Worm (Caenorhabditis elegans) whole organism, late embryonic: ENCODE data around the gene acdh-10.

ENCODE experiments used
- ceh-19 ChIP-seq: fragments of 200-800 bp; sonication (Bioruptor generic); optimal IDR thresholded peaks from 2 replicates; lab custom pipeline; 2018; ENCODE audit warnings: mild to moderate bottlenecking, missing genetic modification characterization, missing compliant biosample characterization
- ceh-2 ChIP-seq: sonication (generic microtip); optimal IDR thresholded peaks from 2 replicates; lab custom pipeline; 2016; ENCODE audit warnings: missing genotype, missing genetic modification characterization, missing compliant biosample characterization
- ceh-45 ChIP-seq: fragments of 200-800 bp; sonication (Bioruptor generic); IDR thresholded peaks from 2 replicates; pipeline ENCODE4 v1.3.6; 2022; ENCODE audit warnings: missing genetic modification reagents, missing genetic modification characterization, missing compliant biosample characterization
- ceh-6 ChIP-seq: fragments of 200-800 bp; sonication (Bioruptor generic); optimal IDR thresholded peaks from 2 replicates; lab custom pipeline; 2018; ENCODE audit warnings: mild to moderate bottlenecking, missing genetic modification characterization, missing compliant biosample characterization
- dmd-4 ChIP-seq: sonication (generic microtip); optimal IDR thresholded peaks from 2 replicates; lab custom pipeline; 2016; ENCODE audit warnings: borderline replicate concordance, missing genetic modification characterization, missing compliant biosample characterization
- nhr-11 ChIP-seq: fragments of 150-350 bp; optimal IDR thresholded peaks from 2 replicates; lab custom pipeline; 2014; ENCODE audit warnings: missing biosample characterization, missing genetic modification characterization
- pha-4 ChIP-seq: fragments of 150-350 bp; optimal IDR thresholded peaks from 2 replicates; lab custom pipeline; 2018; ENCODE audit warnings: missing biosample characterization, missing genetic modification reagents, missing genetic modification characterization
- pqm-1 ChIP-seq: sonication (generic microtip); optimal IDR thresholded peaks from 2 replicates; lab custom pipeline; 2016; ENCODE audit warnings: missing genetic modification characterization, missing compliant biosample characterization
- tbx-7 ChIP-seq: sonication (generic microtip); optimal IDR thresholded peaks from 2 replicates; lab custom pipeline; 2016; ENCODE audit warnings: missing genotype, missing genetic modification characterization, missing compliant biosample characterization
- zip-5 ChIP-seq: sonication (generic microtip); optimal IDR thresholded peaks from 2 replicates; lab custom pipeline; 2016; ENCODE audit warnings: missing genetic modification characterization, missing compliant biosample characterization

- TF ChIP-seq zip-5 (tag; lab: Kevin White, UChicago), result no peak
- no peak for TF ChIP-seq nhr-11 (tag; lab: Kevin White, UChicago)
- TF ChIP-seq pha-4, result no peak
- no peak for TF ChIP-seq ceh-45 (GFP tag; lab: Robert Waterston, UW)
- no peak for TF ChIP-seq tbx-7 (tag; lab: Kevin White, UChicago)
- no peak for TF ChIP-seq ceh-19 (GFP tag; lab: Kevin White, UChicago)
- TF ChIP-seq ceh-6 (GFP tag; lab: Kevin White, UChicago), result no peak
- no peak for TF ChIP-seq ceh-2 (tag; lab: Kevin White, UChicago)
- TF ChIP-seq pqm-1 (tag; lab: Kevin White, UChicago), result no peak
- TF ChIP-seq dmd-4 (tag; lab: Kevin White, UChicago), result no peak
These were observed 28.8 kb downstream of the acdh-10 start, which contains the start of gene sid-3 for ce11 chrX:17185696-17186430.
